Fruit fly (Drosophila melanogaster) whole organism, embryonic: ENCODE results near the gene Polr3G.
A peak's percentile ranks its signal among the peaks of the same experiment; 100 is the strongest.

Experiments
- D19A ChIP-seq: fragments of 200-800 bp; optimal IDR thresholded peaks from 3 replicates; lab custom pipeline; 2019; ENCODE audit warnings: missing biosample characterization, mild to moderate bottlenecking, missing genetic modification characterization, moderate library complexity
- Med ChIP-seq: fragments of 200-800 bp; sonication (Bioruptor generic); peaks from one replicate; lab custom pipeline; 2016; ENCODE audit warnings: missing biosample characterization, missing genetic modification characterization, mild to moderate bottlenecking, inconsistent platforms, moderate library complexity
- nau ChIP-seq: fragments of 200-800 bp; sonication (Bioruptor generic); optimal IDR thresholded peaks from 3 replicates; lab custom pipeline; 2017; ENCODE audit warnings: missing biosample characterization, mild to moderate bottlenecking, missing genetic modification characterization, missing genetic modification reagents
- wek ChIP-seq: fragments of 200-800 bp; sonication (Bioruptor generic); optimal IDR thresholded peaks from 3 replicates; lab custom pipeline; 2018; ENCODE audit warnings: missing biosample characterization, mild to moderate bottlenecking, missing genetic modification characterization, moderate library complexity

DNA sequence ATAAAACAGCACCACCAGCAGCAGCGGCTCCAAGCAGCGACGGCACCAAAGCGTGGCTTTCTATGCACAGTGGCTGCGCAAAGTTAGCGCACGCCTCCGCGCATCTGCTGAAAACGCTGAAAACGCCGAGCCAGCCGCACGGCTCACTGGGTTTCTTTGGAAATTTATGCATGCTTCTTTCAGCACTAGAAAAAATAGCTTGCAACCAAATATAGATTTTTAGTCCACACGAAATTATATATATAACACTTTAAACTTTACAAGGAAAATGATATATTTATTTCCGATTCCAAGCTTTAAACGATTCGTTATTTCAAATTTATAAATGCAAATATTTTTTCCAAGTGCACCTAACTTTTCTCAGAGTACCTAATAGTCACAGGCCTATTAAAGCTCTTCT lies 22.3 kb downstream of the Polr3G start:
- peak; percentile 31 for TF ChIP-seq D19A (tag; lab: Kevin White, UChicago)
- no peak for TF ChIP-seq wek (GFP tag; lab: Kevin White, UChicago)
- TF ChIP-seq Med = peak; percentile 77
- no peak for TF ChIP-seq nau (GFP tag; lab: Kevin White, UChicago)
